Worm (Caenorhabditis elegans) whole organism, L3 larva: Measurements from ENCODE around the gene VW02B12L.2.

Source experiments
- R02D3.7 ChIP-seq: fragments of 150-350 bp; optimal IDR thresholded peaks from 2 replicates; lab custom pipeline; 2014; ENCODE audit warnings: missing biosample characterization, missing genetic modification characterization
- ama-1 ChIP-seq: fragments of 150-350 bp; optimal IDR thresholded peaks from 2 replicates; lab custom pipeline; 2018
- ceh-16 ChIP-seq: sonication (generic microtip); optimal IDR thresholded peaks from 2 replicates; lab custom pipeline; 2017; ENCODE audit warnings: missing biosample characterization, missing genetic modification characterization
- ceh-28 ChIP-seq: fragments of 150-350 bp; optimal IDR thresholded peaks from 2 replicates; lab custom pipeline; 2014; ENCODE audit warnings: missing biosample characterization, missing genetic modification reagents, missing genetic modification characterization
- ceh-82 ChIP-seq: fragments of 150-350 bp; optimal IDR thresholded peaks from 2 replicates; lab custom pipeline; 2014; ENCODE audit warnings: missing biosample characterization, missing genetic modification characterization
- ceh-9 ChIP-seq: sonication (generic microtip); optimal IDR thresholded peaks from 2 replicates; lab custom pipeline; 2018; ENCODE audit warnings: missing biosample characterization, missing genetic modification characterization
- daf-12 ChIP-seq: fragments of 150-350 bp; optimal IDR thresholded peaks from 2 replicates; lab custom pipeline; 2014; ENCODE audit warnings: missing biosample characterization, missing genetic modification reagents, missing genetic modification characterization
- elt-1 ChIP-seq: fragments of 150-350 bp; optimal IDR thresholded peaks from 2 replicates; lab custom pipeline; 2014; ENCODE audit warnings: missing biosample characterization, missing genetic modification characterization
- elt-2 ChIP-seq: sonication (generic microtip); optimal IDR thresholded peaks from 2 replicates; lab custom pipeline; 2016; ENCODE audit warnings: missing genetic modification reagents, mild to moderate bottlenecking, missing genetic modification characterization, missing compliant biosample characterization
- eor-1 ChIP-seq, 2 experiments: fragments of 150-350 bp; optimal IDR thresholded peaks; 2 replicates each; lab custom pipeline; 2014 to 2018; ENCODE audit warnings: missing biosample characterization in 2 of 2, missing genetic modification characterization in 2 of 2
- fkh-10 ChIP-seq: sonication (generic microtip); optimal IDR thresholded peaks from 2 replicates; lab custom pipeline; 2017; ENCODE audit warnings: missing biosample characterization, missing genetic modification reagents, missing genetic modification characterization
- hmg-11 ChIP-seq: sonication (generic microtip); optimal IDR thresholded peaks from 2 replicates; lab custom pipeline; 2016; ENCODE audit warnings: missing genetic modification characterization, missing compliant biosample characterization
- lin-39 ChIP-seq: fragments of 150-350 bp; optimal IDR thresholded peaks from 2 replicates; lab custom pipeline; 2018; ENCODE audit warnings: missing biosample characterization, missing genetic modification reagents, missing genetic modification characterization
- lsy-12 ChIP-seq: sonication (generic microtip); optimal IDR thresholded peaks from 2 replicates; lab custom pipeline; 2016; ENCODE audit warnings: mild to moderate bottlenecking, missing genetic modification characterization, missing compliant biosample characterization
- mdl-1 ChIP-seq: fragments of 150-350 bp; optimal IDR thresholded peaks from 2 replicates; lab custom pipeline; 2014; ENCODE audit warnings: missing biosample characterization, missing genetic modification characterization
- nfya-1 ChIP-seq: sonication (generic microtip); optimal IDR thresholded peaks from 2 replicates; lab custom pipeline; 2017; ENCODE audit warnings: missing genetic modification characterization, mild to moderate bottlenecking, missing compliant biosample characterization, antibody characterized with exemption, moderate library complexity; ENCODE audit not compliant: insufficient read depth
- nhr-23 ChIP-seq: fragments of 150-350 bp; optimal IDR thresholded peaks from 2 replicates; lab custom pipeline; 2014; ENCODE audit warnings: missing biosample characterization, missing genetic modification reagents, missing genetic modification characterization
- nhr-237 ChIP-seq: fragments of 150-350 bp; optimal IDR thresholded peaks from 2 replicates; lab custom pipeline; 2014; ENCODE audit warnings: missing biosample characterization, missing genetic modification characterization
- nhr-25 ChIP-seq: sonication (generic microtip); optimal IDR thresholded peaks from 2 replicates; lab custom pipeline; 2017; ENCODE audit warnings: missing biosample characterization, missing genetic modification characterization
- nhr-28 ChIP-seq: fragments of 150-350 bp; optimal IDR thresholded peaks from 2 replicates; lab custom pipeline; 2014; ENCODE audit warnings: missing biosample characterization, missing genetic modification characterization
- nhr-43 ChIP-seq: sonication (generic microtip); optimal IDR thresholded peaks from 2 replicates; lab custom pipeline; 2016; ENCODE audit warnings: mild to moderate bottlenecking, missing genetic modification characterization, missing compliant biosample characterization; ENCODE audit not compliant: poor library complexity, severe bottlenecking
- nhr-67 ChIP-seq: fragments of 150-350 bp; optimal IDR thresholded peaks from 2 replicates; lab custom pipeline; 2014; ENCODE audit warnings: missing biosample characterization, missing genetic modification characterization
- nhr-76 ChIP-seq: fragments of 150-350 bp; sonication (generic microtip); optimal IDR thresholded peaks from 5 replicates; lab custom pipeline; 2014; ENCODE audit warnings: missing biosample characterization, missing genetic modification characterization
- nhr-77 ChIP-seq: fragments of 150-350 bp; optimal IDR thresholded peaks from 2 replicates; lab custom pipeline; 2014; ENCODE audit warnings: missing biosample characterization, missing genetic modification characterization
- pha-4 ChIP-seq: fragments of 150-350 bp; optimal IDR thresholded peaks from 2 replicates; lab custom pipeline; 2014; ENCODE audit warnings: missing biosample characterization, missing genetic modification reagents, missing genetic modification characterization
- pqm-1 ChIP-seq: fragments of 150-350 bp; optimal IDR thresholded peaks from 2 replicates; lab custom pipeline; 2017; ENCODE audit warnings: missing biosample characterization, missing genetic modification characterization, inconsistent platforms
- sea-2 ChIP-seq: fragments of 150-350 bp; sonication (generic microtip); optimal IDR thresholded peaks from 4 replicates; lab custom pipeline; 2014; ENCODE audit warnings: missing biosample characterization, missing genetic modification reagents, missing genetic modification characterization
- skn-1 ChIP-seq: fragments of 150-350 bp; optimal IDR thresholded peaks from 2 replicates; lab custom pipeline; 2014; ENCODE audit warnings: missing biosample characterization, missing genetic modification characterization
- snpc-4 ChIP-seq: fragments of 150-350 bp; optimal IDR thresholded peaks from 2 replicates; lab custom pipeline; 2014; ENCODE audit warnings: missing biosample characterization, missing genetic modification characterization
- tbx-2 ChIP-seq: sonication (generic microtip); optimal IDR thresholded peaks from 2 replicates; lab custom pipeline; 2016; ENCODE audit warnings: mild to moderate bottlenecking, missing genetic modification characterization, missing compliant biosample characterization
- unc-39 ChIP-seq: sonication (generic microtip); optimal IDR thresholded peaks from 4 replicates; lab custom pipeline; 2017; ENCODE audit warnings: missing biosample characterization, missing genetic modification characterization
- unc-62 ChIP-seq: fragments of 150-350 bp; sonication (generic microtip); optimal IDR thresholded peaks from 4 replicates; lab custom pipeline; 2014; ENCODE audit warnings: missing biosample characterization, missing genetic modification reagents, missing genetic modification characterization
- zag-1 ChIP-seq: fragments of 150-350 bp; optimal IDR thresholded peaks from 2 replicates; lab custom pipeline; 2014; ENCODE audit warnings: missing biosample characterization, missing genetic modification characterization
- ztf-11 ChIP-seq: fragments of 150-350 bp; optimal IDR thresholded peaks from 2 replicates; lab custom pipeline; 2014; ENCODE audit warnings: missing biosample characterization, missing genetic modification characterization
- ztf-4 ChIP-seq: fragments of 150-350 bp; optimal IDR thresholded peaks from 2 replicates; lab custom pipeline; 2014; ENCODE audit warnings: missing biosample characterization, missing genetic modification characterization

The VW02B12L.2 gene

ce11 chrII:11453025-11453424 lies 12.9 kb upstream of the VW02B12L.2 start, which contains the start of gene rsp-1 (continued):
- TF ChIP-seq unc-62 (GFP tag; lab: Kevin White, UChicago) (no peak), R02D3.7 (tag; lab: Kevin White, UChicago) (peak; percentile 85), elt-2 (tag; lab: Kevin White, UChicago) (peak; percentile 90), ama-1 (lab: Kevin White, UChicago) (no peak), elt-1 (tag; lab: Kevin White, UChicago) (peak; percentile 26), hmg-11 (tag; lab: Kevin White, UChicago) (peak; percentile 80), sea-2 (GFP tag; lab: Kevin White, UChicago) (peak; percentile 68), ztf-11 (tag; lab: Kevin White, UChicago) (no peak)

ce11 chrII:11452498-11453005 lies 12.4 kb upstream of the VW02B12L.2 start, which contains the start of gene rsp-2:
Gene rsp-2, minus strand, starts transcription at chrII:11452955.
- no peak for TF ChIP-seq nhr-25 (tag; lab: Kevin White, UChicago)
- no peak for TF ChIP-seq nhr-67 (tag; lab: Kevin White, UChicago)
- TF ChIP-seq zag-1 (tag; lab: Kevin White, UChicago) = no peak
- TF ChIP-seq eor-1 (tag; optimal IDR thresholded peaks at IDR 0.05; lab: Kevin White, UChicago) = no peak
- TF ChIP-seq nhr-23 = no peak
- TF ChIP-seq unc-62 (GFP tag; lab: Kevin White, UChicago) = no peak
- TF ChIP-seq ama-1 (lab: Kevin White, UChicago) = no peak
- TF ChIP-seq nfya-1 (tag; lab: Kevin White, UChicago) = no peak

- TF ChIP-seq snpc-4 (tag; lab: Kevin White, UChicago) (no peak), eor-1 (tag; optimal IDR thresholded peaks at IDR 0.05; lab: Kevin White, UChicago) (no peak), sea-2 (GFP tag; lab: Kevin White, UChicago) (no peak), nfya-1 (tag; lab: Kevin White, UChicago) (no peak), ama-1 (lab: Kevin White, UChicago) (no peak), ztf-4 (tag; lab: Kevin White, UChicago) (no peak)
These were observed 11.6 kb upstream of the VW02B12L.2 start for ce11 chrII:11451738-11452137.

- TF ChIP-seq elt-1 (tag; lab: Kevin White, UChicago) (no peak), ceh-28 (no peak), nhr-77 (tag; lab: Kevin White, UChicago) (no peak), sea-2 (GFP tag; lab: Kevin White, UChicago) (no peak), mdl-1 (no peak)
- TF ChIP-seq, all 47 proteins: peak for 0
These were observed 10.8 kb upstream of the VW02B12L.2 start for ce11 chrII:11450882-11451281.

- TF ChIP-seq nhr-76 (tag; lab: Kevin White, UChicago) (no peak), nhr-28 (no peak), ceh-82 (no peak), ceh-16 (tag; lab: Kevin White, UChicago) (no peak), snpc-4 (tag; lab: Kevin White, UChicago) (no peak), pha-4 (no peak), elt-2 (tag; lab: Kevin White, UChicago) (peak; percentile 77), ama-1 (lab: Kevin White, UChicago) (no peak), unc-39 (tag; lab: Kevin White, UChicago) (no peak), lsy-12 (tag; lab: Kevin White, UChicago) (no peak), ceh-9 (tag; lab: Kevin White, UChicago) (no peak), pqm-1 (tag; lab: Kevin White, UChicago) (peak; percentile 72)
- TF ChIP-seq, all 47 proteins: peak for 2
These were observed 8.6 kb upstream of the VW02B12L.2 start, which contains the start of gene W02B12.1 for ce11 chrII:11448753-11449152. Gene W02B12.1, plus strand, starts transcription at chrII:11449021.

- TF ChIP-seq snpc-4 (tag; lab: Kevin White, UChicago) (no peak), lin-39 (tag; lab: Kevin White, UChicago) (no peak), nhr-67 (tag; lab: Kevin White, UChicago) (no peak), nhr-25 (tag; lab: Kevin White, UChicago) (no peak), daf-12 (no peak), eor-1 (tag; optimal IDR thresholded peaks at IDR 0.05; lab: Kevin White, UChicago) (no peak), nhr-237 (tag; lab: Kevin White, UChicago) (no peak), tbx-2 (tag; lab: Kevin White, UChicago) (no peak), skn-1 (no peak), pqm-1 (tag; lab: Kevin White, UChicago) (no peak), pha-4 (no peak), nhr-28 (no peak), fkh-10 (GFP tag; lab: Kevin White, UChicago) (no peak), R02D3.7 (tag; lab: Kevin White, UChicago) (no peak), hmg-11 (tag; lab: Kevin White, UChicago) (no peak), ztf-4 (tag; lab: Kevin White, UChicago) (no peak), unc-39 (tag; lab: Kevin White, UChicago) (no peak), nhr-43 (tag; lab: Kevin White, UChicago) (no peak)
These were observed 4.8 kb upstream of the VW02B12L.2 start, which contains the start of gene W02B12.13 for ce11 chrII:11444973-11445372. Gene W02B12.13, plus strand, starts transcription at chrII:11445273.
